Worm (Caenorhabditis elegans) whole organism, late embryonic: ENCODE data around the gene twk-44.
A peak's percentile ranks its signal among the peaks of the same experiment; 100 is the strongest.

Experiments
- C08G9.2 ChIP-seq: sonication (generic microtip); optimal IDR thresholded peaks from 2 replicates; lab custom pipeline; 2016; ENCODE audit warnings: mild to moderate bottlenecking, missing genetic modification characterization, moderate library complexity, missing compliant biosample characterization
- K02D7.2 ChIP-seq: sonication (generic microtip); optimal IDR thresholded peaks from 2 replicates; lab custom pipeline; 2017; ENCODE audit warnings: mild to moderate bottlenecking, missing genetic modification characterization, missing compliant biosample characterization
- K09A11.1 ChIP-seq: sonication (generic microtip); optimal IDR thresholded peaks from 2 replicates; lab custom pipeline; 2017; ENCODE audit warnings: antibody characterized with exemption, mild to moderate bottlenecking, missing genetic modification characterization, missing compliant biosample characterization; ENCODE audit not compliant: insufficient read depth
- ahr-1 ChIP-seq: sonication (generic microtip); optimal IDR thresholded peaks from 2 replicates; lab custom pipeline; 2016; ENCODE audit warnings: missing genetic modification characterization, missing compliant biosample characterization
- ceh-19 ChIP-seq: fragments of 200-800 bp; sonication (Bioruptor generic); optimal IDR thresholded peaks from 2 replicates; lab custom pipeline; 2018; ENCODE audit warnings: mild to moderate bottlenecking, missing genetic modification characterization, missing compliant biosample characterization
- ceh-22 ChIP-seq: sonication (generic microtip); optimal IDR thresholded peaks from 2 replicates; lab custom pipeline; 2017; ENCODE audit warnings: missing biosample characterization, missing genetic modification characterization
- ceh-30 ChIP-seq: fragments of 150-350 bp; optimal IDR thresholded peaks from 2 replicates; lab custom pipeline; 2014; ENCODE audit warnings: missing biosample characterization, missing genetic modification characterization
- ceh-31 ChIP-seq: sonication (generic microtip); optimal IDR thresholded peaks from 2 replicates; lab custom pipeline; 2016; ENCODE audit warnings: missing genetic modification characterization, missing compliant biosample characterization
- ceh-34 ChIP-seq: sonication (generic microtip); optimal IDR thresholded peaks from 2 replicates; lab custom pipeline; 2016; ENCODE audit warnings: mild to moderate bottlenecking, missing genetic modification characterization, missing compliant biosample characterization
- ceh-45 ChIP-seq: fragments of 200-800 bp; sonication (Bioruptor generic); IDR thresholded peaks from 2 replicates; pipeline ENCODE4 v1.3.6; 2022; ENCODE audit warnings: missing genetic modification reagents, missing genetic modification characterization, missing compliant biosample characterization
- ceh-9 ChIP-seq: sonication (generic microtip); optimal IDR thresholded peaks from 2 replicates; lab custom pipeline; 2016; ENCODE audit warnings: mild to moderate bottlenecking, missing genetic modification characterization, inconsistent platforms, missing compliant biosample characterization
- che-1 ChIP-seq: sonication (generic microtip); optimal IDR thresholded peaks from 2 replicates; lab custom pipeline; 2016; ENCODE audit warnings: mild to moderate bottlenecking, missing genetic modification characterization, missing compliant biosample characterization
- dmd-4 ChIP-seq: sonication (generic microtip); optimal IDR thresholded peaks from 2 replicates; lab custom pipeline; 2016; ENCODE audit warnings: borderline replicate concordance, missing genetic modification characterization, missing compliant biosample characterization
- elt-4 ChIP-seq: sonication (generic microtip); optimal IDR thresholded peaks from 2 replicates; lab custom pipeline; 2016; ENCODE audit warnings: missing genetic modification characterization, missing compliant biosample characterization
- eyg-1 ChIP-seq: sonication (generic microtip); optimal IDR thresholded peaks from 2 replicates; lab custom pipeline; 2016; ENCODE audit warnings: missing genotype, missing genetic modification characterization, missing compliant biosample characterization
- fkh-6 ChIP-seq: sonication (generic microtip); optimal IDR thresholded peaks from 2 replicates; lab custom pipeline; 2016; ENCODE audit warnings: missing genetic modification characterization, missing compliant biosample characterization
- hlh-13 ChIP-seq: fragments of 200-800 bp; sonication (Bioruptor generic); optimal IDR thresholded peaks from 2 replicates; lab custom pipeline; 2018; ENCODE audit warnings: mild to moderate bottlenecking, missing genetic modification characterization, missing compliant biosample characterization
- hlh-15 ChIP-seq: sonication (generic microtip); optimal IDR thresholded peaks from 2 replicates; lab custom pipeline; 2016; ENCODE audit warnings: missing genetic modification characterization, missing compliant biosample characterization
- hlh-30 ChIP-seq: sonication (generic microtip); optimal IDR thresholded peaks from 2 replicates; lab custom pipeline; 2017; ENCODE audit warnings: antibody characterized with exemption, missing genetic modification characterization, missing compliant biosample characterization; ENCODE audit not compliant: insufficient read depth
- lim-6 ChIP-seq: sonication (generic microtip); optimal IDR thresholded peaks from 2 replicates; lab custom pipeline; 2016; ENCODE audit warnings: missing genetic modification characterization, missing compliant biosample characterization
- lin-11 ChIP-seq: fragments of 200-800 bp; sonication (Bioruptor generic); optimal IDR thresholded peaks from 2 replicates; lab custom pipeline; 2018; ENCODE audit warnings: mild to moderate bottlenecking, missing genetic modification characterization, missing compliant biosample characterization
- nfya-1 ChIP-seq: sonication (generic microtip); optimal IDR thresholded peaks from 2 replicates; lab custom pipeline; 2017; ENCODE audit warnings: missing genetic modification characterization, mild to moderate bottlenecking, missing compliant biosample characterization, antibody characterized with exemption, moderate library complexity
- nhr-11 ChIP-seq: fragments of 150-350 bp; optimal IDR thresholded peaks from 2 replicates; lab custom pipeline; 2014; ENCODE audit warnings: missing biosample characterization, missing genetic modification characterization
- pha-2 ChIP-seq: sonication (generic microtip); optimal IDR thresholded peaks from 2 replicates; lab custom pipeline; 2017; ENCODE audit warnings: mild to moderate bottlenecking, missing genetic modification characterization, missing compliant biosample characterization
- pros-1 ChIP-seq: fragments of 150-350 bp; optimal IDR thresholded peaks from 2 replicates; lab custom pipeline; 2014; ENCODE audit warnings: missing biosample characterization, missing genetic modification reagents, missing genetic modification characterization
- ref-2 ChIP-seq: sonication (generic microtip); optimal IDR thresholded peaks from 2 replicates; lab custom pipeline; 2016; ENCODE audit warnings: missing genetic modification characterization, missing compliant biosample characterization
- rnt-1 ChIP-seq: sonication (generic microtip); optimal IDR thresholded peaks from 2 replicates; lab custom pipeline; 2016; ENCODE audit warnings: missing genetic modification characterization, missing compliant biosample characterization
- sdc-2 ChIP-seq: sonication (generic microtip); optimal IDR thresholded peaks from 2 replicates; lab custom pipeline; 2016; ENCODE audit warnings: missing genotype, missing genetic modification characterization, missing compliant biosample characterization
- tbx-2 ChIP-seq: sonication (generic microtip); optimal IDR thresholded peaks from 2 replicates; lab custom pipeline; 2016; ENCODE audit warnings: missing genetic modification characterization, missing compliant biosample characterization
- tbx-7 ChIP-seq: sonication (generic microtip); optimal IDR thresholded peaks from 2 replicates; lab custom pipeline; 2016; ENCODE audit warnings: missing genotype, missing genetic modification characterization, missing compliant biosample characterization
- unc-3 ChIP-seq, 2 experiments: fragments of 200-800 bp in 1 of 2; sonication (Bioruptor generic) in 1 of 2; sonication (generic microtip) in 1 of 2; conservative IDR thresholded peaks in 1 of 2; optimal IDR thresholded peaks in 1 of 2; 2 replicates each; pipeline versions ENCODE4 v1.3.6 to Lab custom; 2016 to 2022; ENCODE audit warnings: missing compliant biosample characterization in 2 of 2, missing genetic modification characterization in 2 of 2, missing genetic modification reagents in 1 of 2
- unc-42 ChIP-seq: sonication (generic microtip); optimal IDR thresholded peaks from 2 replicates; lab custom pipeline; 2016; ENCODE audit warnings: missing genotype, missing genetic modification characterization, missing compliant biosample characterization
- unc-55 ChIP-seq: sonication (generic microtip); optimal IDR thresholded peaks from 2 replicates; lab custom pipeline; 2017; ENCODE audit warnings: missing biosample characterization, missing genetic modification reagents, missing genetic modification characterization
- ztf-16 ChIP-seq: sonication (generic microtip); optimal IDR thresholded peaks from 2 replicates; lab custom pipeline; 2017; ENCODE audit warnings: missing genetic modification characterization, missing compliant biosample characterization

The twk-44 gene

DNA sequence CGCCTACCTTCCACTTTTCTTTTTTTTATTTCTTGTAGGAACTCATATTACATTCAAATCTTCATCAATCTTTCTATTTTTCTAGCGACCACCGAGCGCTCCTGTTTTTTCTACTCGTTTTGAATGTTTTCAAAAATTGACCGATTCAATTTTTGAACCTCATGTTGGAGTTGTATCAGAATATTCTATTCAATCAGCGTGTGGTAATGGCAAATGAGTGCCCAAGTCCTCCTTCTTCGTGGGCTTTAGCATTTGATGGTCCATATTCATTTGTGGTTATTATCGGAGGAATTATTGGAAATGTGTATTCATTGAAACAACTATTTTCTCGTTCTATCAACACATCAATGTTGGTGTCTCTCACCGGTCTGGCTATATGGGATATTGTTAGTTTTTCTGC is 9.5 kb downstream of the twk-44 start, which contains the start of gene F52D10.4:
Gene F52D10.4, plus strand, starts transcription at position 84 of the 400 bp plus-strand sequence.
- TF ChIP-seq fkh-6 (tag; lab: Kevin White, UChicago), result no peak
- TF ChIP-seq ahr-1, result no peak
- TF ChIP-seq eyg-1 (tag; lab: Kevin White, UChicago), result no peak
- no peak for TF ChIP-seq unc-42 (tag; lab: Kevin White, UChicago)
- no peak for TF ChIP-seq ceh-19
- TF ChIP-seq hlh-15 (tag; lab: Kevin White, UChicago), result no peak
- no peak for TF ChIP-seq nhr-11
- no peak for TF ChIP-seq ceh-9 (tag; lab: Kevin White, UChicago)
- TF ChIP-seq ceh-30 (tag; lab: Kevin White, UChicago), result no peak
- no peak for TF ChIP-seq unc-3 (GFP tag; conservative IDR thresholded peaks at IDR 0.05; lab: Robert Waterston, UW)
- TF ChIP-seq unc-3 (tag; optimal IDR thresholded peaks at IDR 0.05; lab: Kevin White, UChicago), result no peak
- no peak for TF ChIP-seq hlh-30 (tag; lab: Kevin White, UChicago)
- TF ChIP-seq hlh-13 (GFP tag; lab: Kevin White, UChicago), result no peak
- no peak for TF ChIP-seq ceh-34
- TF ChIP-seq che-1 (tag; lab: Kevin White, UChicago), result no peak
- no peak for TF ChIP-seq sdc-2 (tag; lab: Kevin White, UChicago)
- TF ChIP-seq lim-6 (tag; lab: Kevin White, UChicago), result no peak
- no peak for TF ChIP-seq unc-55 (GFP tag; lab: Kevin White, UChicago)
- TF ChIP-seq, all 69 proteins: peak for 0

ce11 chrX:11608110-11608759 is 18.7 kb downstream of the twk-44 start:
- TF ChIP-seq ceh-31 (tag; lab: Kevin White, UChicago) (no peak), pros-1 (tag; lab: Kevin White, UChicago) (peak; percentile 39), K02D7.2 (tag; lab: Kevin White, UChicago) (no peak), ztf-16 (tag; lab: Kevin White, UChicago) (no peak), hlh-30 (tag; lab: Kevin White, UChicago) (no peak), ref-2 (tag; lab: Kevin White, UChicago) (no peak), pha-2 (tag; lab: Kevin White, UChicago) (no peak), lin-11 (tag; lab: Kevin White, UChicago) (no peak), fkh-6 (tag; lab: Kevin White, UChicago) (no peak), nfya-1 (tag; lab: Kevin White, UChicago) (peak; percentile 40), sdc-2 (tag; lab: Kevin White, UChicago) (no peak), dmd-4 (tag; lab: Kevin White, UChicago) (no peak), unc-42 (tag; lab: Kevin White, UChicago) (peak; percentile 83), tbx-2 (tag; lab: Kevin White, UChicago) (peak; percentile 31), nhr-11 (no peak), rnt-1 (tag; lab: Kevin White, UChicago) (no peak), ceh-30 (tag; lab: Kevin White, UChicago) (no peak), ceh-34 (no peak), tbx-7 (tag; lab: Kevin White, UChicago) (no peak)

- TF ChIP-seq C08G9.2 (tag; lab: Kevin White, UChicago), result no peak
- TF ChIP-seq ceh-22 (tag; lab: Kevin White, UChicago), result no peak
- TF ChIP-seq unc-42 (tag; lab: Kevin White, UChicago), result peak; percentile 14
- TF ChIP-seq ceh-31 (tag; lab: Kevin White, UChicago), result peak; percentile 26
- TF ChIP-seq K09A11.1, result no peak
- TF ChIP-seq elt-4 (tag; lab: Kevin White, UChicago), result no peak
- no peak for TF ChIP-seq ceh-45 (GFP tag; lab: Robert Waterston, UW)
These were observed 19.5 kb downstream of the twk-44 start for ce11 chrX:11607500-11607823.
